Worm (Caenorhabditis elegans) whole organism, L2 larva: ENCODE results near the gene srj-6.
A peak's percentile ranks its signal among the peaks of the same experiment; 100 is the strongest.

Experiments used
- C34F6.9 ChIP-seq: fragments of 150-350 bp; optimal IDR thresholded peaks from 2 replicates; lab custom pipeline; 2014; ENCODE audit warnings: missing biosample characterization, missing genetic modification characterization
- F13H6.1 ChIP-seq: sonication (generic microtip); optimal IDR thresholded peaks from 2 replicates; lab custom pipeline; 2016; ENCODE audit warnings: missing genetic modification characterization, missing compliant biosample characterization
- R02D3.7 ChIP-seq: fragments of 150-350 bp; optimal IDR thresholded peaks from 2 replicates; lab custom pipeline; 2014; ENCODE audit warnings: missing biosample characterization, missing genetic modification characterization
- Y55F3AM.14 ChIP-seq: fragments of 200-800 bp; sonication (Bioruptor generic); optimal IDR thresholded peaks from 2 replicates; lab custom pipeline; 2018; ENCODE audit warnings: mild to moderate bottlenecking, missing genetic modification characterization, missing compliant biosample characterization
- ZK546.5 ChIP-seq: sonication (generic microtip); optimal IDR thresholded peaks from 2 replicates; lab custom pipeline; 2017; ENCODE audit warnings: missing biosample characterization, missing genetic modification characterization
- alr-1 ChIP-seq: fragments of 150-350 bp; optimal IDR thresholded peaks from 2 replicates; lab custom pipeline; 2014; ENCODE audit warnings: missing biosample characterization, missing genetic modification characterization
- blmp-1 ChIP-seq: sonication (generic microtip); optimal IDR thresholded peaks from 2 replicates; lab custom pipeline; 2017; ENCODE audit warnings: missing genetic modification characterization, mild to moderate bottlenecking, missing compliant biosample characterization, antibody characterized with exemption, moderate library complexity; ENCODE audit not compliant: insufficient read depth
- ceh-16 ChIP-seq: fragments of 150-350 bp; optimal IDR thresholded peaks from 2 replicates; lab custom pipeline; 2014; ENCODE audit warnings: missing biosample characterization, missing genetic modification characterization
- ceh-82 ChIP-seq: fragments of 150-350 bp; optimal IDR thresholded peaks from 2 replicates; lab custom pipeline; 2014; ENCODE audit warnings: missing biosample characterization, missing genetic modification characterization
- crh-2 ChIP-seq: sonication (generic microtip); optimal IDR thresholded peaks from 2 replicates; lab custom pipeline; 2017; ENCODE audit warnings: missing biosample characterization, missing genetic modification characterization
- dmd-4 ChIP-seq: sonication (generic microtip); optimal IDR thresholded peaks from 2 replicates; lab custom pipeline; 2017; ENCODE audit warnings: missing biosample characterization, missing genetic modification characterization
- elt-1 ChIP-seq: fragments of 150-350 bp; optimal IDR thresholded peaks from 2 replicates; lab custom pipeline; 2014; ENCODE audit warnings: missing biosample characterization, missing genetic modification characterization
- fos-1 ChIP-seq: fragments of 150-350 bp; optimal IDR thresholded peaks from 2 replicates; lab custom pipeline; 2014; ENCODE audit warnings: missing biosample characterization, missing genetic modification characterization
- gmeb-1 ChIP-seq: fragments of 150-350 bp; optimal IDR thresholded peaks from 2 replicates; lab custom pipeline; 2014; ENCODE audit warnings: missing biosample characterization, missing genetic modification characterization
- lsy-2 ChIP-seq, 2 experiments: fragments of 150-350 bp in 1 of 2; sonication (generic microtip) in 1 of 2; optimal IDR thresholded peaks; 2 replicates each; lab custom pipeline; 2014 to 2017; ENCODE audit warnings: missing biosample characterization in 2 of 2, missing genetic modification characterization in 2 of 2
- mab-5 ChIP-seq: fragments of 150-350 bp; optimal IDR thresholded peaks from 2 replicates; lab custom pipeline; 2014; ENCODE audit warnings: missing biosample characterization, missing genetic modification characterization
- mbf-1 ChIP-seq: sonication (generic microtip); optimal IDR thresholded peaks from 2 replicates; lab custom pipeline; 2017; ENCODE audit warnings: missing biosample characterization, missing genetic modification characterization
- nhr-10 ChIP-seq: sonication (generic microtip); optimal IDR thresholded peaks from 2 replicates; lab custom pipeline; 2017; ENCODE audit warnings: missing biosample characterization, missing genetic modification characterization
- nhr-12 ChIP-seq: fragments of 150-350 bp; optimal IDR thresholded peaks from 2 replicates; lab custom pipeline; 2014; ENCODE audit warnings: missing biosample characterization, missing genetic modification characterization
- nhr-129 ChIP-seq: fragments of 150-350 bp; optimal IDR thresholded peaks from 2 replicates; lab custom pipeline; 2014; ENCODE audit warnings: missing biosample characterization, missing genetic modification characterization
- nhr-21 ChIP-seq: fragments of 150-350 bp; optimal IDR thresholded peaks from 2 replicates; lab custom pipeline; 2014; ENCODE audit warnings: missing biosample characterization, missing genetic modification characterization
- nhr-23 ChIP-seq: fragments of 150-350 bp; optimal IDR thresholded peaks from 2 replicates; lab custom pipeline; 2014; ENCODE audit warnings: missing biosample characterization, missing genetic modification reagents, missing genetic modification characterization
- nhr-237 ChIP-seq: fragments of 150-350 bp; optimal IDR thresholded peaks from 2 replicates; lab custom pipeline; 2014; ENCODE audit warnings: missing biosample characterization, missing genetic modification characterization
- nhr-25 ChIP-seq: fragments of 150-350 bp; sonication (generic microtip); optimal IDR thresholded peaks from 3 replicates; lab custom pipeline; 2014; ENCODE audit warnings: missing biosample characterization, missing genetic modification characterization
- nhr-77 ChIP-seq: fragments of 150-350 bp; optimal IDR thresholded peaks from 2 replicates; lab custom pipeline; 2014; ENCODE audit warnings: missing biosample characterization, missing genetic modification characterization
- peb-1 ChIP-seq: fragments of 150-350 bp; optimal IDR thresholded peaks from 2 replicates; lab custom pipeline; 2014; ENCODE audit warnings: missing biosample characterization, missing genetic modification characterization
- sem-4 ChIP-seq: fragments of 150-350 bp; optimal IDR thresholded peaks from 2 replicates; lab custom pipeline; 2014; ENCODE audit warnings: missing biosample characterization, missing genetic modification reagents, missing genetic modification characterization
- skn-1 ChIP-seq: sonication (generic microtip); optimal IDR thresholded peaks from 2 replicates; lab custom pipeline; 2017; ENCODE audit warnings: missing biosample characterization, missing genetic modification characterization
- sma-3 ChIP-seq: sonication (generic microtip); optimal IDR thresholded peaks from 2 replicates; lab custom pipeline; 2016; ENCODE audit warnings: missing genetic modification reagents, missing genetic modification characterization, missing compliant biosample characterization
- sma-9 ChIP-seq, 2 experiments: fragments of 150-350 bp in 1 of 2; sonication (generic microtip) in 1 of 2; optimal IDR thresholded peaks; 2 replicates each; lab custom pipeline; 2014 to 2016; ENCODE audit warnings: missing genetic modification characterization in 2 of 2, mild to moderate bottlenecking in 1 of 2, missing biosample characterization in 1 of 2, missing compliant biosample characterization in 1 of 2, missing genetic modification reagents in 1 of 2, moderate library complexity in 1 of 2
- snpc-4 ChIP-seq: fragments of 150-350 bp; optimal IDR thresholded peaks from 2 replicates; lab custom pipeline; 2014; ENCODE audit warnings: missing biosample characterization, missing genetic modification characterization
- unc-39 ChIP-seq: fragments of 150-350 bp; optimal IDR thresholded peaks from 2 replicates; lab custom pipeline; 2014; ENCODE audit warnings: missing biosample characterization, missing genetic modification characterization
- unc-55 ChIP-seq: fragments of 150-350 bp; sonication (generic microtip); optimal IDR thresholded peaks from 3 replicates; lab custom pipeline; 2014; ENCODE audit warnings: missing biosample characterization, missing genetic modification reagents, missing genetic modification characterization
- unc-62 ChIP-seq: fragments of 150-350 bp; optimal IDR thresholded peaks from 2 replicates; lab custom pipeline; 2014; ENCODE audit warnings: missing biosample characterization, missing genetic modification reagents, missing genetic modification characterization
- zag-1 ChIP-seq: fragments of 150-350 bp; optimal IDR thresholded peaks from 2 replicates; lab custom pipeline; 2014; ENCODE audit warnings: missing biosample characterization, missing genetic modification characterization
- ztf-11 ChIP-seq: sonication (generic microtip); optimal IDR thresholded peaks from 2 replicates; lab custom pipeline; 2017; ENCODE audit warnings: missing biosample characterization, missing genetic modification characterization
- ztf-4 ChIP-seq: fragments of 150-350 bp; optimal IDR thresholded peaks from 2 replicates; lab custom pipeline; 2014; ENCODE audit warnings: missing biosample characterization, missing genetic modification characterization

Gene srj-6

DNA sequence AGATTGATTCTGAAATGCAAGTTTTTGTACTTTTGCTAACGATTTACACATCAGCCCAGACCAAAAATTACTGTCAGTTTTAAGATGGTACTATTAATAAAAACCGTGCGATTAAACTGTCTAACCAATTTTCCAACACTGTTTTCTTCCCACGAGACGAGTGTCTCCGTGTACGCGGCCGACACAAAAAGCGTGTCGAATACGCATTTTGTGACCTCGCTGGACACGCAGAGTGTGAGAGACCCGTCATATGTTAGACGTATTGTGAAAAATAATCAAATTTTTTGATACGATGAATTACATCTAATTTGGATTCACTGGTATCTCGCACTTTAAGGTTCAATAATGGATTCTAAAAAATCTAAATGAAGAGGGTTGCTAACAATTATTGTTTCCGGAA lies 18.7 kb downstream of the srj-6 start:
- TF ChIP-seq nhr-25 (tag; lab: Kevin White, UChicago) = peak; percentile 25
- no peak for TF ChIP-seq peb-1
- peak; percentile 9 for TF ChIP-seq sma-9 (GFP tag; optimal IDR thresholded peaks at IDR 0.05; lab: Kevin White, UChicago)
- TF ChIP-seq sma-9 (tag; optimal IDR thresholded peaks at IDR 0.05; lab: Kevin White, UChicago) = no peak
- TF ChIP-seq unc-39 (tag; lab: Kevin White, UChicago) = no peak
- TF ChIP-seq snpc-4 (tag; lab: Kevin White, UChicago) = peak; percentile 74
- no peak for TF ChIP-seq nhr-23 (tag; lab: Kevin White, UChicago)
- TF ChIP-seq gmeb-1 (tag; lab: Kevin White, UChicago) = peak; percentile 31
- peak; percentile 44 for TF ChIP-seq fos-1 (tag; lab: Kevin White, UChicago)
- peak; percentile 21 for TF ChIP-seq nhr-129
- peak; percentile 47 for TF ChIP-seq crh-2
- TF ChIP-seq ZK546.5 (tag; lab: Kevin White, UChicago) = no peak
- peak; percentile 4 for TF ChIP-seq C34F6.9

ce11 chrV:634855-635254 lies 19.4 kb downstream of the srj-6 start, which contains the start of gene F48G7.10:
TSS of gene F48G7.10 (minus strand) at chrV:634955.
- no peak for TF ChIP-seq R02D3.7
- no peak for TF ChIP-seq dmd-4 (tag; lab: Kevin White, UChicago)
- TF ChIP-seq unc-55 (GFP tag; lab: Kevin White, UChicago) = no peak
- no peak for TF ChIP-seq nhr-237
- TF ChIP-seq unc-62 = no peak
- TF ChIP-seq nhr-21 = no peak
- TF ChIP-seq crh-2 = no peak
- TF ChIP-seq nhr-25 (tag; lab: Kevin White, UChicago) = no peak
- TF ChIP-seq sma-3 (GFP tag; lab: Kevin White, UChicago) = no peak
- no peak for TF ChIP-seq ZK546.5 (tag; lab: Kevin White, UChicago)
- no peak for TF ChIP-seq alr-1 (tag; lab: Kevin White, UChicago)
- TF ChIP-seq blmp-1 (tag; lab: Kevin White, UChicago) = no peak
- TF ChIP-seq, all 48 proteins: peak for 0

DNA sequence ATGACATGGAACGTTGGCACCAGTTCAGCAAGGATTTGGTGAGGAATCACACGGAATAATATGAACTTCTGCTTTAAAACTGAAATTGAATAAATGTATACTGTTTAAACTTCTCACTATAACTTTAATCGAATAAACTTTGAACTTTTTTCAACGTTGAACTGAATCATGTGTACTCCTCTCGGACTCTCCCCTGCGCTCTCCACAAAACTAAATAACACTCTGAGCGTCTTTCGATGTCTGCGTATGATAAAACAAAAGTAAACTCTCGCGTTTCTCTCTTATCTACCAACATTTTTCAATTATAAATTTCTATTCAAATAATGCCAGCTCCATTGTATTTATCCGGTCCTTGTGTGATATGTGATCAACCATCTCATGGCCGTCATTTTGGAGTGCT lies 22.5 kb downstream of the srj-6 start:
- TF ChIP-seq nhr-21 (no peak), ceh-82 (no peak), unc-55 (GFP tag; lab: Kevin White, UChicago) (peak; percentile 48), nhr-12 (tag; lab: Kevin White, UChicago) (no peak), blmp-1 (tag; lab: Kevin White, UChicago) (no peak), mbf-1 (tag; lab: Kevin White, UChicago) (no peak), C34F6.9 (peak; percentile 13), nhr-129 (peak; percentile 15), ZK546.5 (tag; lab: Kevin White, UChicago) (no peak), nhr-77 (tag; lab: Kevin White, UChicago) (no peak), fos-1 (tag; lab: Kevin White, UChicago) (no peak), gmeb-1 (tag; lab: Kevin White, UChicago) (no peak), ceh-16 (no peak), Y55F3AM.14 (GFP tag; lab: Kevin White, UChicago) (no peak), crh-2 (no peak), unc-39 (tag; lab: Kevin White, UChicago) (no peak), sma-9 (GFP tag; optimal IDR thresholded peaks at IDR 0.05; lab: Kevin White, UChicago) (peak; percentile 24), sma-9 (tag; optimal IDR thresholded peaks at IDR 0.05; lab: Kevin White, UChicago) (no peak), unc-62 (no peak), skn-1 (tag; lab: Kevin White, UChicago) (no peak), elt-1 (tag; lab: Kevin White, UChicago) (no peak)

ce11 chrV:628527-628926 lies 25.8 kb downstream of the srj-6 start, which contains the start of gene F48G7.9:
TSS of gene F48G7.9 (minus strand) at chrV:628627.
- TF ChIP-seq unc-62 = no peak
- TF ChIP-seq lsy-2 (tag; optimal IDR thresholded peaks at IDR 0.05; lab: Kevin White, UChicago) = no peak
- no peak for TF ChIP-seq nhr-23 (tag; lab: Kevin White, UChicago)

- TF ChIP-seq crh-2 (no peak), mab-5 (no peak), blmp-1 (tag; lab: Kevin White, UChicago) (no peak), nhr-10 (tag; lab: Kevin White, UChicago) (no peak), zag-1 (tag; lab: Kevin White, UChicago) (no peak), ceh-16 (no peak), unc-55 (GFP tag; lab: Kevin White, UChicago) (no peak), alr-1 (tag; lab: Kevin White, UChicago) (no peak), F13H6.1 (no peak), unc-39 (tag; lab: Kevin White, UChicago) (no peak), gmeb-1 (tag; lab: Kevin White, UChicago) (no peak), sem-4 (tag; lab: Kevin White, UChicago) (no peak), nhr-129 (no peak), ztf-4 (tag; lab: Kevin White, UChicago) (no peak), ztf-11 (tag; lab: Kevin White, UChicago) (no peak)
Observed at ce11 chrV:627585-627984, 26.7 kb downstream of the srj-6 start, which contains the start of gene F48G7.8. TSS of gene F48G7.8 (minus strand) at chrV:627685.
